Worm (Caenorhabditis elegans) whole organism, late embryonic: ENCODE measurements around the gene T05C7.7.

Experiments
- K02D7.2 ChIP-seq: sonication (generic microtip); optimal IDR thresholded peaks from 2 replicates; lab custom pipeline; 2017; ENCODE audit warnings: mild to moderate bottlenecking, missing genetic modification characterization, missing compliant biosample characterization
- ama-1 ChIP-seq: fragments of 150-350 bp; optimal IDR thresholded peaks from 2 replicates; lab custom pipeline; 2014
- ceh-19 ChIP-seq: fragments of 200-800 bp; sonication (Bioruptor generic); optimal IDR thresholded peaks from 2 replicates; lab custom pipeline; 2018; ENCODE audit warnings: mild to moderate bottlenecking, missing genetic modification characterization, missing compliant biosample characterization
- ceh-22 ChIP-seq: sonication (generic microtip); optimal IDR thresholded peaks from 2 replicates; lab custom pipeline; 2017; ENCODE audit warnings: missing biosample characterization, missing genetic modification characterization
- dmd-4 ChIP-seq: sonication (generic microtip); optimal IDR thresholded peaks from 2 replicates; lab custom pipeline; 2016; ENCODE audit warnings: borderline replicate concordance, missing genetic modification characterization, missing compliant biosample characterization
- elt-2 ChIP-seq: sonication (generic microtip); optimal IDR thresholded peaks from 2 replicates; lab custom pipeline; 2016; ENCODE audit warnings: missing genetic modification reagents, missing genetic modification characterization, missing compliant biosample characterization
- elt-4 ChIP-seq: sonication (generic microtip); optimal IDR thresholded peaks from 2 replicates; lab custom pipeline; 2016; ENCODE audit warnings: missing genetic modification characterization, missing compliant biosample characterization
- fkh-10 ChIP-seq: fragments of 150-350 bp; optimal IDR thresholded peaks from 2 replicates; lab custom pipeline; 2014; ENCODE audit warnings: missing biosample characterization, missing genetic modification reagents, missing genetic modification characterization
- nhr-11 ChIP-seq: fragments of 150-350 bp; optimal IDR thresholded peaks from 2 replicates; lab custom pipeline; 2014; ENCODE audit warnings: missing biosample characterization, missing genetic modification characterization
- pqm-1 ChIP-seq: sonication (generic microtip); optimal IDR thresholded peaks from 2 replicates; lab custom pipeline; 2016; ENCODE audit warnings: missing genetic modification characterization, missing compliant biosample characterization
- tbx-2 ChIP-seq: sonication (generic microtip); optimal IDR thresholded peaks from 2 replicates; lab custom pipeline; 2016; ENCODE audit warnings: missing genetic modification characterization, missing compliant biosample characterization

DNA sequence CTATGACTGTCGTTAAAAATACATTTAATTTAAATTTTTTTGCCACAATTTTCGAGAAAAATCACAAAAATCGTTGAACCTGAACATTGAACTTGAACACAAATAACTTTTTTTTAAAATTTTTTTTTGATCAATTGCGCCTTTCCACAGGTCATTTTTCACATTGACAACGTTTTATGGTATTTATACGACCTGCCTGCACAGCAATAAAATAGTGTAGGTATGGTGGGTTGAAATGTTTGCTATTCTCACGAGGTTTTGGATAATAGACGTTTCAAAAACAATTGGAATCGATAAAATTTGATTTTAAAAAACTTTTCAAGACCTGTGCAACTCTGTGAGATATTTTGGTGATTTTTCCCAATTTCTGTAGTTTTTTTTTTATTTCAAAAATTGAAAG, 16.7 kb downstream of the T05C7.7 start:
- TF ChIP-seq dmd-4 (no peak), fkh-10 (GFP tag; lab: Kevin White, UChicago) (no peak), nhr-11 (no peak), pqm-1 (tag; lab: Kevin White, UChicago) (no peak), K02D7.2 (tag; lab: Kevin White, UChicago) (no peak), ama-1 (lab: Kevin White, UChicago) (no peak), elt-2 (tag; lab: Kevin White, UChicago) (no peak), ceh-19 (no peak), tbx-2 (tag; lab: Kevin White, UChicago) (no peak), ceh-22 (tag; lab: Kevin White, UChicago) (no peak), elt-4 (tag; lab: Kevin White, UChicago) (no peak)
